Fruit fly (Drosophila melanogaster) whole organism, prepupa: ENCODE measurements around the gene AstC.

Experiments
- CG10631 ChIP-seq: fragments of 200-800 bp; sonication (Bioruptor generic); optimal IDR thresholded peaks from 2 replicates; lab custom pipeline; 2016; ENCODE audit warnings: missing biosample characterization, missing genetic modification characterization
- CG10669 ChIP-seq: fragments of 200-800 bp; sonication (Bioruptor generic); optimal IDR thresholded peaks from 3 replicates; lab custom pipeline; 2018; ENCODE audit warnings: missing biosample characterization, mild to moderate bottlenecking, missing genetic modification characterization, moderate library complexity
- CG15336 ChIP-seq: fragments of 200-800 bp; sonication (Bioruptor generic); IDR thresholded peaks from 2 replicates; pipeline ENCODE4 v1.3.6; 2022; ENCODE audit warnings: missing biosample characterization, missing genetic modification characterization
- CG16779 ChIP-seq: fragments of 200-800 bp; sonication (Bioruptor generic); optimal IDR thresholded peaks from 3 replicates; lab custom pipeline; 2017; ENCODE audit warnings: missing biosample characterization, mild to moderate bottlenecking, missing genetic modification characterization
- CG3032 ChIP-seq: fragments of 200-800 bp; optimal IDR thresholded peaks from 2 replicates; lab custom pipeline; 2019; ENCODE audit warnings: missing biosample characterization, mild to moderate bottlenecking, missing genetic modification characterization, moderate library complexity
- CG32006 ChIP-seq: fragments of 200-800 bp; sonication (Bioruptor generic); optimal IDR thresholded peaks from 3 replicates; lab custom pipeline; 2017; ENCODE audit warnings: missing biosample characterization, mild to moderate bottlenecking, missing genetic modification characterization
- CG34406 ChIP-seq: fragments of 200-800 bp; sonication (Bioruptor generic); optimal IDR thresholded peaks from 3 replicates; lab custom pipeline; 2016; ENCODE audit warnings: missing biosample characterization, missing genetic modification characterization
- CG6163 ChIP-seq: fragments of 200-800 bp; sonication (Bioruptor generic); IDR thresholded peaks from 3 replicates; pipeline ENCODE4 v1.3.6; 2022; ENCODE audit warnings: missing biosample characterization, missing genetic modification characterization
- CG6276 ChIP-seq: fragments of 200-800 bp; sonication (Bioruptor generic); optimal IDR thresholded peaks from 2 replicates; lab custom pipeline; 2017; ENCODE audit warnings: missing biosample characterization, mild to moderate bottlenecking, missing genetic modification characterization
- CG6792 ChIP-seq: fragments of 200-800 bp; sonication (Bioruptor generic); optimal IDR thresholded peaks from 3 replicates; lab custom pipeline; 2016; ENCODE audit warnings: missing biosample characterization, missing genetic modification characterization
- CG6808 ChIP-seq: fragments of 200-800 bp; sonication (Bioruptor generic); optimal IDR thresholded peaks from 3 replicates; lab custom pipeline; 2017; ENCODE audit warnings: missing biosample characterization, missing genetic modification characterization, mild to moderate bottlenecking, moderate library complexity, missing genetic modification reagents
- CG6854 ChIP-seq: fragments of 200-800 bp; sonication (Bioruptor generic); optimal IDR thresholded peaks from 2 replicates; lab custom pipeline; 2017; ENCODE audit warnings: missing biosample characterization, mild to moderate bottlenecking, missing genetic modification characterization
- CG7368 ChIP-seq: fragments of 200-800 bp; sonication (Bioruptor generic); optimal IDR thresholded peaks from 3 replicates; lab custom pipeline; 2016; ENCODE audit warnings: missing biosample characterization, missing genetic modification characterization
- CG8119 ChIP-seq: fragments of 200-800 bp; sonication (Bioruptor generic); IDR thresholded peaks from 3 replicates; pipeline ENCODE4 v1.3.6; 2022; ENCODE audit warnings: missing biosample characterization, missing genetic modification characterization
- CG8632 ChIP-seq: fragments of 200-800 bp; sonication (Bioruptor generic); optimal IDR thresholded peaks from 3 replicates; lab custom pipeline; 2016; ENCODE audit warnings: missing biosample characterization, missing genetic modification characterization
- CG9139 ChIP-seq: fragments of 200-800 bp; sonication (Bioruptor generic); optimal IDR thresholded peaks from 3 replicates; lab custom pipeline; 2017; ENCODE audit warnings: missing biosample characterization, mild to moderate bottlenecking, missing genetic modification characterization
- Eip75B ChIP-seq: fragments of 200-800 bp; sonication (Bioruptor generic); optimal IDR thresholded peaks from 3 replicates; lab custom pipeline; 2016; ENCODE audit warnings: missing biosample characterization, missing genetic modification characterization
- Eip78C ChIP-seq: fragments of 200-800 bp; sonication (Bioruptor generic); peaks from one replicate; lab custom pipeline; 2016; ENCODE audit warnings: missing biosample characterization, missing genetic modification characterization
- Eip93F ChIP-seq: fragments of 200-800 bp; sonication (Bioruptor generic); optimal IDR thresholded peaks from 2 replicates; lab custom pipeline; 2016; ENCODE audit warnings: missing biosample characterization, mild to moderate bottlenecking, missing genetic modification characterization
- Ets21C ChIP-seq: fragments of 200-800 bp; sonication (Bioruptor generic); optimal IDR thresholded peaks from 3 replicates; lab custom pipeline; 2016; ENCODE audit warnings: missing biosample characterization, missing genetic modification characterization
- Ets96B ChIP-seq: fragments of 200-800 bp; optimal IDR thresholded peaks from 2 replicates; lab custom pipeline; 2019; ENCODE audit warnings: missing biosample characterization, mild to moderate bottlenecking, missing genetic modification characterization, moderate library complexity
- Gug ChIP-seq: fragments of 200-800 bp; sonication (Bioruptor generic); IDR thresholded peaks from 2 replicates; pipeline ENCODE4 v1.3.6; 2022; ENCODE audit warnings: missing biosample characterization, missing genetic modification characterization
- Hr38 ChIP-seq: sonication (Bioruptor generic); optimal IDR thresholded peaks from 2 replicates; lab custom pipeline; 2016; ENCODE audit warnings: missing biosample characterization, missing genetic modification characterization
- Hr39 ChIP-seq: fragments of 200-800 bp; sonication (Bioruptor generic); optimal IDR thresholded peaks from 2 replicates; lab custom pipeline; 2016; ENCODE audit warnings: missing biosample characterization, missing genetic modification characterization
- Hr4 ChIP-seq: fragments of 200-800 bp; sonication (Bioruptor generic); optimal IDR thresholded peaks from 3 replicates; lab custom pipeline; 2016; ENCODE audit warnings: missing biosample characterization, missing genetic modification characterization
- Lpt ChIP-seq: fragments of 200-800 bp; sonication (Bioruptor generic); optimal IDR thresholded peaks from 3 replicates; lab custom pipeline; 2016; ENCODE audit warnings: missing biosample characterization, missing genetic modification characterization
- Met ChIP-seq: fragments of 200-800 bp; sonication (Bioruptor generic); optimal IDR thresholded peaks from 3 replicates; lab custom pipeline; 2016; ENCODE audit warnings: missing biosample characterization, missing genetic modification characterization
- OdsH ChIP-seq: fragments of 200-800 bp; sonication (Bioruptor generic); optimal IDR thresholded peaks from 3 replicates; lab custom pipeline; 2016; ENCODE audit warnings: missing biosample characterization, missing genetic modification characterization
- Smox ChIP-seq: fragments of 200-800 bp; sonication (Bioruptor generic); optimal IDR thresholded peaks from 3 replicates; lab custom pipeline; 2016; ENCODE audit warnings: missing biosample characterization, missing genetic modification characterization
- Sox102F ChIP-seq: fragments of 200-800 bp; sonication (Bioruptor generic); optimal IDR thresholded peaks from 2 replicates; lab custom pipeline; 2016; ENCODE audit warnings: missing biosample characterization, mild to moderate bottlenecking, missing genetic modification characterization
- Sox15 ChIP-seq: fragments of 200-800 bp; sonication (Bioruptor generic); optimal IDR thresholded peaks from 3 replicates; lab custom pipeline; 2016; ENCODE audit warnings: missing biosample characterization, missing genetic modification characterization
- achi ChIP-seq: fragments of 200-800 bp; sonication (Bioruptor generic); optimal IDR thresholded peaks from 3 replicates; lab custom pipeline; 2016; ENCODE audit warnings: missing biosample characterization, missing genetic modification characterization
- dac ChIP-seq: fragments of 200-800 bp; sonication (Bioruptor generic); optimal IDR thresholded peaks from 2 replicates; lab custom pipeline; 2017; ENCODE audit warnings: missing biosample characterization, mild to moderate bottlenecking, missing genetic modification characterization
- dsx ChIP-seq: fragments of 200-800 bp; optimal IDR thresholded peaks from 3 replicates; lab custom pipeline; 2019; ENCODE audit warnings: missing biosample characterization, mild to moderate bottlenecking, missing genetic modification characterization, moderate library complexity; ENCODE audit not compliant: poor library complexity, severe bottlenecking
- eg ChIP-seq: fragments of 200-800 bp; sonication (Bioruptor generic); IDR thresholded peaks from 3 replicates; pipeline ENCODE4 v1.3.6; 2022; ENCODE audit warnings: missing biosample characterization, missing genetic modification characterization
- esn ChIP-seq: fragments of 200-800 bp; sonication (Bioruptor generic); optimal IDR thresholded peaks from 2 replicates; lab custom pipeline; 2016; ENCODE audit warnings: missing biosample characterization, mild to moderate bottlenecking, missing genetic modification characterization, moderate library complexity
- salr ChIP-seq, 2 experiments: fragments of 200-800 bp; sonication (Bioruptor generic); optimal IDR thresholded peaks; 3 replicates each; lab custom pipeline; 2016 to 2018; ENCODE audit warnings: missing biosample characterization in 2 of 2, missing genetic modification characterization in 2 of 2, mild to moderate bottlenecking in 1 of 2
- spab ChIP-seq: fragments of 200-800 bp; sonication (Bioruptor generic); optimal IDR thresholded peaks from 2 replicates; lab custom pipeline; 2017; ENCODE audit warnings: missing biosample characterization, mild to moderate bottlenecking, missing genetic modification characterization, missing genetic modification reagents
- ss ChIP-seq, 2 experiments: fragments of 200-800 bp; sonication (Bioruptor generic); optimal IDR thresholded peaks; 2 replicates in 1 of 2; 3 replicates in 1 of 2; lab custom pipeline; 2017 to 2018; ENCODE audit warnings: mild to moderate bottlenecking in 2 of 2, missing biosample characterization in 2 of 2, missing genetic modification characterization in 2 of 2, moderate library complexity in 1 of 2
- topi ChIP-seq: fragments of 200-800 bp; sonication (Bioruptor generic); optimal IDR thresholded peaks from 3 replicates; lab custom pipeline; 2016; ENCODE audit warnings: missing biosample characterization, missing genetic modification characterization

Gene AstC

dm6 chr2L:11032285-11032970, 48.8 kb downstream of the AstC start:
- TF ChIP-seq CG10669 (GFP tag; lab: Kevin White, UChicago) (no peak), spab (GFP tag; lab: Kevin White, UChicago) (no peak), Hr4 (peak; percentile 7), dsx (GFP tag; lab: Kevin White, UChicago) (peak; percentile 51), CG6854 (GFP tag; lab: Kevin White, UChicago) (no peak), Ets21C (GFP tag; lab: Kevin White, UChicago) (no peak), achi (GFP tag; lab: Kevin White, UChicago) (peak; percentile 13), topi (GFP tag; lab: Kevin White, UChicago) (no peak), CG32006 (GFP tag; lab: Kevin White, UChicago) (peak; percentile 60), dac (GFP tag; lab: Kevin White, UChicago) (peak; percentile 5), Hr38 (GFP tag; lab: Kevin White, UChicago) (no peak), CG15336 (GFP tag; lab: Robert Waterston, UW) (peak; percentile 73), Smox (no peak), ss (GFP tag; optimal IDR thresholded peaks at IDR 0.05; lab: Kevin White, UChicago) (peak; percentile 32 to 75), CG6163 (GFP tag; lab: Robert Waterston, UW) (no peak), Eip78C (GFP tag; lab: Kevin White, UChicago) (peak; percentile 69), Sox15 (no peak), Met (GFP tag; lab: Kevin White, UChicago) (no peak), CG3032 (tag; lab: Kevin White, UChicago) (no peak), Eip75B (GFP tag; lab: Kevin White, UChicago) (no peak), CG6276 (GFP tag; lab: Kevin White, UChicago) (peak; percentile 87), CG8632 (GFP tag; lab: Kevin White, UChicago) (no peak), eg (peak; percentile 79), CG34406 (no peak), CG6808 (GFP tag; lab: Kevin White, UChicago) (peak; percentile 38), Lpt (GFP tag; lab: Kevin White, UChicago) (peak; percentile 30), CG9139 (peak; percentile 24), CG16779 (peak; percentile 35), OdsH (GFP tag; lab: Kevin White, UChicago) (peak; percentile 32), CG8119 (GFP tag; lab: Robert Waterston, UW) (peak; percentile 70), Gug (GFP tag; lab: Robert Waterston, UW) (peak; percentile 39; the same call in 1 of the 2 replicates), salr (GFP tag; optimal IDR thresholded peaks at IDR 0.05; lab: Kevin White, UChicago) (peak in 1 of 2 experiments; percentile 41), Ets96B (tag; lab: Kevin White, UChicago) (no peak), CG10631 (GFP tag; lab: Kevin White, UChicago) (peak; percentile 43), Sox102F (GFP tag; lab: Kevin White, UChicago) (no peak), Eip93F (GFP tag; lab: Kevin White, UChicago) (no peak), CG7368 (no peak), esn (GFP tag; lab: Kevin White, UChicago) (no peak)

- TF ChIP-seq topi (GFP tag; lab: Kevin White, UChicago) (no peak), CG6163 (GFP tag; lab: Robert Waterston, UW) (no peak), Eip78C (GFP tag; lab: Kevin White, UChicago) (no peak), spab (GFP tag; lab: Kevin White, UChicago) (no peak), ss (GFP tag; optimal IDR thresholded peaks at IDR 0.05; lab: Kevin White, UChicago) (no peak), Hr39 (no peak), achi (GFP tag; lab: Kevin White, UChicago) (no peak), CG15336 (GFP tag; lab: Robert Waterston, UW) (no peak), CG6808 (GFP tag; lab: Kevin White, UChicago) (no peak), CG6792 (GFP tag; lab: Kevin White, UChicago) (no peak), Hr4 (no peak), Met (GFP tag; lab: Kevin White, UChicago) (no peak), Sox15 (no peak)
- TF ChIP-seq, all 60 proteins: peak for 0
These were observed 53.2 kb downstream of the AstC start for dm6 chr2L:11027825-11028496.
